Comparison of ENCODE assay signal across 2 worm cellular contexts in genomic region chrIV:7133983-7134382, ce11.
TF ChIP-seq lines count a peak whose summit lies in the region.

Gene mutd-1, minus strand, starts transcription at chrIV:7134083.

TF ChIP-seq in whole organism, L4 larva, 104 proteins besides CTCF, POLR2A, EP300 and RAD21:
- TF ChIP-seq nhr-42 (GFP tag; IDR thresholded peaks at IDR 0.05; lab: Robert Waterston, UW) (no peak), set-16 (GFP tag; IDR thresholded peaks at IDR 0.05; lab: Robert Waterston, UW) (no peak), zfp-2 (tag; optimal IDR thresholded peaks at IDR 0.05; lab: Kevin White, UChicago) (no peak), R02D3.7 (tag; optimal IDR thresholded peaks at IDR 0.05; lab: Kevin White, UChicago) (no peak), hlh-11 (tag; optimal IDR thresholded peaks at IDR 0.05; lab: Kevin White, UChicago) (no peak), ces-1 (GFP tag; optimal IDR thresholded peaks at IDR 0.05; lab: Kevin White, UChicago) (no peak), hlh-30 (tag; optimal IDR thresholded peaks at IDR 0.05; lab: Kevin White, UChicago; ENCODE audit: insufficient read depth) (no peak), mep-1 (tag; optimal IDR thresholded peaks at IDR 0.05; lab: Kevin White, UChicago) (no peak), lin-29 (GFP tag; IDR thresholded peaks at IDR 0.05; lab: Robert Waterston, UW) (no peak), aha-1 (tag; lab: Kevin White, UChicago) (peak; percentile 1), ceh-20 (GFP tag; IDR thresholded peaks at IDR 0.05; lab: Robert Waterston, UW) (no peak), Y5F2A.4 (GFP tag; optimal IDR thresholded peaks at IDR 0.05; lab: Kevin White, UChicago) (no peak), lin-38 (GFP tag; IDR thresholded peaks at IDR 0.05; lab: Robert Waterston, UW) (no peak), zfp-3 (GFP tag; conservative IDR thresholded peaks at IDR 0.05; lab: Robert Waterston, UW) (no peak), lsy-2 (tag; optimal IDR thresholded peaks at IDR 0.05; lab: Kevin White, UChicago) (peak in 1 of 2 experiments; percentile 6), daf-8 (GFP tag; IDR thresholded peaks at IDR 0.05; lab: Robert Waterston, UW) (no peak), aly-2 (tag; optimal IDR thresholded peaks at IDR 0.05; lab: Kevin White, UChicago) (no peak), F10B5.3 (tag; optimal IDR thresholded peaks at IDR 0.05; lab: Kevin White, UChicago) (no peak)

TF ChIP-seq in whole organism, young adult, 124 proteins besides CTCF, POLR2A, EP300 and RAD21:
- TF ChIP-seq bed-1 (GFP tag; IDR thresholded peaks at IDR 0.05; lab: Robert Waterston, UW) (no peak), nfyb-1 (GFP tag; IDR thresholded peaks at IDR 0.05; lab: Robert Waterston, UW) (0 out of 2 replicates have a peak, but pooled peaks have one; percentile 15)
TF ChIP-seq in whole organism, young adult: peak in this region for 1.
